Worm (Caenorhabditis elegans): ENCODE data around the gene drd-10.

DNA sequence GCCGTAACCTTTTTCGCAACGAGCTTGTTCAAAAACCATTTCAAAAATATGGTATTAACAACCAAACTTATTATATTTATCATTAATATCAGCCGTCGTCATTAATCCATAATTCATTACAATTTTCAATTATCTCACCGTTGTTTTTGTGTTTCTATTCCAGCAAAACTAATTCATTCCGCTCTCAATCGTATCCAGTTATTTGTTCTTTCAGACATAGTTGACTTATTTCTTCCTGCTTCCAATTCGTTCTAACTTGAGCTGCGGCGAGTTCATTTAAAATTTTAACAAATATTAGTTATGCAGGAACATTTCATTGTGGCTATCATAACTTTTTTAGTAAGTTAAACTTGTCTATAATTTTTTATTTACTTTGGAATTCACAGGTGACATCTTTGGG lies 31.4 kb upstream of the drd-10 start, which contains the start of gene srx-16:
- TF ChIP-seq nfya-1 (tag; optimal IDR thresholded peaks at IDR 0.05; ENCODE audit: insufficient read depth) (no peak), ceh-9 (tag; optimal IDR thresholded peaks at IDR 0.05) (no peak), unc-62 (GFP tag; optimal IDR thresholded peaks at IDR 0.05) (no peak), ztf-11 (tag; optimal IDR thresholded peaks at IDR 0.05) (no peak), lin-15B (tag; optimal IDR thresholded peaks at IDR 0.05) (no peak), mdl-1 (tag; optimal IDR thresholded peaks at IDR 0.05) (no peak), mml-1 (tag; optimal IDR thresholded peaks at IDR 0.05) (no peak), nhr-237 (tag; optimal IDR thresholded peaks at IDR 0.05) (no peak), ceh-82 (tag; optimal IDR thresholded peaks at IDR 0.05) (no peak), nhr-28 (tag; optimal IDR thresholded peaks at IDR 0.05) (no peak), skn-1 (tag; optimal IDR thresholded peaks at IDR 0.05) (no peak), ZK546.5 (tag; optimal IDR thresholded peaks at IDR 0.05) (no peak), ztf-4 (tag; optimal IDR thresholded peaks at IDR 0.05) (no peak), unc-39 (tag; optimal IDR thresholded peaks at IDR 0.05) (no peak)

All from whole organism, L3 larva.